Fruit fly (Drosophila melanogaster) whole organism, embryonic: Measurements from ENCODE around the gene wb.
A peak's percentile ranks its signal among the peaks of the same experiment; 100 is the strongest.

ENCODE experiments used
- Ada2b ChIP-seq: fragments of 200-800 bp; sonication (Bioruptor generic); IDR thresholded peaks from 2 replicates; pipeline ENCODE4 v1.3.6; 2022; ENCODE audit warnings: missing biosample characterization, missing genetic modification characterization
- Blimp-1 ChIP-seq: fragments of 200-800 bp; sonication (Bioruptor generic); optimal IDR thresholded peaks from 3 replicates; lab custom pipeline; 2018; ENCODE audit warnings: missing biosample characterization, missing genetic modification characterization, mild to moderate bottlenecking, moderate library complexity, missing genetic modification reagents
- CG1024 ChIP-seq: fragments of 200-800 bp; sonication (Bioruptor generic); IDR thresholded peaks from 2 replicates; pipeline ENCODE4 v1.3.6; 2022; ENCODE audit warnings: missing biosample characterization, missing genetic modification characterization
- CG10462 ChIP-seq: fragments of 200-800 bp; sonication (Bioruptor generic); optimal IDR thresholded peaks from 2 replicates; lab custom pipeline; 2016; ENCODE audit warnings: missing biosample characterization, missing genetic modification characterization
- CG10959 ChIP-seq: fragments of 200-800 bp; sonication (Bioruptor generic); IDR thresholded peaks from 2 replicates; pipeline ENCODE4 v1.3.6; 2022; ENCODE audit warnings: missing biosample characterization, missing genetic modification characterization
- CG11723 ChIP-seq: fragments of 200-800 bp; sonication (Bioruptor generic); optimal IDR thresholded peaks from 2 replicates; lab custom pipeline; 2017; ENCODE audit warnings: missing biosample characterization, mild to moderate bottlenecking, missing genetic modification characterization
- CG14050 ChIP-seq: fragments of 200-800 bp; sonication (Bioruptor generic); IDR thresholded peaks from 3 replicates; pipeline ENCODE4 v1.3.6; 2022; ENCODE audit warnings: missing biosample characterization, missing genetic modification characterization
- CG15696 ChIP-seq: fragments of 200-800 bp; sonication (Bioruptor generic); optimal IDR thresholded peaks from 2 replicates; lab custom pipeline; 2019; ENCODE audit warnings: missing biosample characterization, mild to moderate bottlenecking, missing genetic modification characterization, moderate library complexity
- CG16813 ChIP-seq: fragments of 200-800 bp; sonication (Bioruptor generic); IDR thresholded peaks from 3 replicates; pipeline ENCODE4 v1.3.6; 2022; ENCODE audit warnings: missing biosample characterization, missing genetic modification characterization; ENCODE audit not compliant: partially characterized antibody
- CG18619 ChIP-seq: fragments of 200-800 bp; sonication (Bioruptor generic); optimal IDR thresholded peaks from 3 replicates; lab custom pipeline; 2017; ENCODE audit warnings: missing biosample characterization, mild to moderate bottlenecking, missing genetic modification characterization
- CG2199 ChIP-seq: fragments of 200-800 bp; sonication (Bioruptor generic); IDR thresholded peaks from 3 replicates; pipeline ENCODE4 v1.3.6; 2022; ENCODE audit warnings: missing biosample characterization, missing genetic modification characterization
- CG31365 ChIP-seq: fragments of 200-800 bp; sonication (Bioruptor generic); optimal IDR thresholded peaks from 2 replicates; lab custom pipeline; 2018; ENCODE audit warnings: missing biosample characterization, mild to moderate bottlenecking, missing genetic modification characterization
- CG3163 ChIP-seq: fragments of 200-800 bp; sonication (Bioruptor generic); optimal IDR thresholded peaks from 3 replicates; lab custom pipeline; 2016; ENCODE audit warnings: missing biosample characterization, missing genetic modification characterization
- CG32772 ChIP-seq: fragments of 200-800 bp; sonication (Bioruptor generic); IDR thresholded peaks from 2 replicates; pipeline ENCODE4 v1.3.6; 2022; ENCODE audit warnings: missing biosample characterization, missing genetic modification characterization
- CG3995 ChIP-seq: fragments of 200-800 bp; sonication (Bioruptor generic); optimal IDR thresholded peaks from 3 replicates; lab custom pipeline; 2016; ENCODE audit warnings: missing biosample characterization, missing genetic modification characterization
- CG4707 ChIP-seq: fragments of 200-800 bp; sonication (Bioruptor generic); optimal IDR thresholded peaks from 2 replicates; lab custom pipeline; 2018; ENCODE audit warnings: missing biosample characterization, mild to moderate bottlenecking, missing genetic modification characterization, moderate library complexity
- CG6813 ChIP-seq: fragments of 200-800 bp; sonication (Bioruptor generic); optimal IDR thresholded peaks from 2 replicates; lab custom pipeline; 2017; ENCODE audit warnings: missing biosample characterization, missing genetic modification characterization, mild to moderate bottlenecking, moderate library complexity, missing genetic modification reagents
- CG8089 ChIP-seq: fragments of 200-800 bp; sonication (Bioruptor generic); optimal IDR thresholded peaks from 3 replicates; lab custom pipeline; 2016; ENCODE audit warnings: missing biosample characterization, missing genetic modification characterization
- CG8388 ChIP-seq: fragments of 200-800 bp; sonication (Bioruptor generic); optimal IDR thresholded peaks from 2 replicates; lab custom pipeline; 2019; ENCODE audit warnings: missing biosample characterization, mild to moderate bottlenecking, missing genetic modification characterization, moderate library complexity
- CTCF ChIP-seq: fragments of 200-800 bp; sonication (Bioruptor generic); optimal IDR thresholded peaks from 2 replicates; lab custom pipeline; 2017; ENCODE audit warnings: missing biosample characterization, mild to moderate bottlenecking, missing genetic modification characterization, moderate library complexity
- HLH3B ChIP-seq: fragments of 200-800 bp; sonication (Bioruptor generic); IDR thresholded peaks from 2 replicates; pipeline ENCODE4 v1.3.6; 2022; ENCODE audit warnings: missing biosample characterization, missing genetic modification characterization
- HmgZ ChIP-seq: fragments of 200-800 bp; sonication (Bioruptor generic); optimal IDR thresholded peaks from 2 replicates; lab custom pipeline; 2018; ENCODE audit warnings: missing biosample characterization, mild to moderate bottlenecking, missing genetic modification characterization
- Hmx ChIP-seq: fragments of 200-800 bp; sonication (Bioruptor generic); optimal IDR thresholded peaks from 2 replicates; lab custom pipeline; 2016; ENCODE audit warnings: missing biosample characterization, missing genetic modification characterization
- NC2β ChIP-seq: fragments of 200-800 bp; sonication (Bioruptor generic); optimal IDR thresholded peaks from 2 replicates; lab custom pipeline; 2016; ENCODE audit warnings: missing biosample characterization, missing genetic modification characterization
- NFAT ChIP-seq: fragments of 200-800 bp; sonication (Bioruptor generic); IDR thresholded peaks from 2 replicates; pipeline ENCODE4 v1.3.6; 2022; ENCODE audit warnings: missing biosample characterization, missing genetic modification characterization
- Oaz ChIP-seq: fragments of 200-800 bp; sonication (Bioruptor generic); IDR thresholded peaks from 2 replicates; pipeline ENCODE4 v1.3.6; 2022; ENCODE audit warnings: missing biosample characterization, missing genetic modification characterization
- Rx ChIP-seq: fragments of 200-800 bp; sonication (Bioruptor generic); IDR thresholded peaks from 2 replicates; pipeline ENCODE4 v1.3.6; 2022; ENCODE audit warnings: missing biosample characterization, missing genetic modification characterization
- Sox100B ChIP-seq: fragments of 200-800 bp; sonication (Bioruptor generic); optimal IDR thresholded peaks from 3 replicates; lab custom pipeline; 2018; ENCODE audit warnings: missing biosample characterization, mild to moderate bottlenecking, missing genetic modification characterization
- ac ChIP-seq: fragments of 200-800 bp; sonication (Bioruptor generic); optimal IDR thresholded peaks from 3 replicates; lab custom pipeline; 2017; ENCODE audit warnings: missing biosample characterization, mild to moderate bottlenecking, missing genetic modification characterization
- ase ChIP-seq: fragments of 200-800 bp; sonication (Bioruptor generic); IDR thresholded peaks from 3 replicates; pipeline ENCODE4 v1.3.6; 2022; ENCODE audit warnings: missing biosample characterization, missing genetic modification characterization
- az2 ChIP-seq: fragments of 200-800 bp; sonication (Bioruptor generic); optimal IDR thresholded peaks from 3 replicates; lab custom pipeline; 2016; ENCODE audit warnings: missing biosample characterization, missing genetic modification characterization
- bsh ChIP-seq, 2 experiments: fragments of 200-800 bp; sonication (Bioruptor generic); optimal IDR thresholded peaks; 2 replicates each; lab custom pipeline; 2017 to 2018; ENCODE audit warnings: mild to moderate bottlenecking in 2 of 2, missing biosample characterization in 2 of 2, missing genetic modification characterization in 2 of 2, moderate library complexity in 1 of 2
- cg ChIP-seq: fragments of 200-800 bp; sonication (Bioruptor generic); optimal IDR thresholded peaks from 3 replicates; lab custom pipeline; 2019; ENCODE audit warnings: missing biosample characterization, mild to moderate bottlenecking, missing genetic modification characterization, moderate library complexity
- chinmo ChIP-seq: fragments of 200-800 bp; sonication (Bioruptor generic); IDR thresholded peaks from 4 replicates; pipeline ENCODE4 v1.3.6; 2022; ENCODE audit warnings: missing biosample characterization, missing genetic modification characterization; ENCODE audit not compliant: partially characterized antibody
- corto ChIP-seq: fragments of 200-800 bp; sonication (Bioruptor generic); optimal IDR thresholded peaks from 2 replicates; lab custom pipeline; 2016; ENCODE audit warnings: missing biosample characterization, mild to moderate bottlenecking, missing genetic modification characterization, moderate library complexity
- dpn ChIP-seq, 2 experiments: fragments of 200-800 bp; sonication (Bioruptor generic); optimal IDR thresholded peaks; 3 replicates each; lab custom pipeline; 2016; ENCODE audit warnings: missing biosample characterization in 2 of 2, missing genetic modification characterization in 2 of 2
- ems ChIP-seq: fragments of 200-800 bp; sonication (Bioruptor generic); optimal IDR thresholded peaks from 3 replicates; lab custom pipeline; 2016; ENCODE audit warnings: missing biosample characterization, missing genetic modification characterization
- hkb ChIP-seq, 2 experiments: fragments of 200-800 bp in 1 of 2; fragments of >200 bp in 1 of 2; sonication (Bioruptor generic) in 1 of 2; IDR thresholded peaks in 1 of 2; optimal IDR thresholded peaks in 1 of 2; 2 replicates each; pipeline versions ENCODE4 v1.3.6 to Lab custom; 2017 to 2022; ENCODE audit warnings: missing biosample characterization in 1 of 2, missing genetic modification characterization in 1 of 2
- hth ChIP-seq: fragments of >200 bp; optimal IDR thresholded peaks from 2 replicates; lab custom pipeline; 2017; ENCODE audit warnings: inconsistent platforms
- ind ChIP-seq: fragments of 200-800 bp; sonication (Bioruptor generic); optimal IDR thresholded peaks from 3 replicates; lab custom pipeline; 2016; ENCODE audit warnings: missing biosample characterization, missing genetic modification characterization
- lola ChIP-seq, 3 experiments: fragments of >200 bp in 2 of 3; fragments of 200-800 bp in 1 of 3; sonication (Bioruptor generic) in 1 of 3; optimal IDR thresholded peaks; 2 replicates each; lab custom pipeline; 2017 to 2019; ENCODE audit warnings: missing biosample characterization in 3 of 3, missing genetic modification characterization in 3 of 3, mild to moderate bottlenecking in 1 of 3, moderate library complexity in 1 of 3
- nau ChIP-seq: fragments of 200-800 bp; sonication (Bioruptor generic); optimal IDR thresholded peaks from 3 replicates; lab custom pipeline; 2017; ENCODE audit warnings: missing biosample characterization, mild to moderate bottlenecking, missing genetic modification characterization, missing genetic modification reagents
- pum ChIP-seq: fragments of 200-800 bp; sonication (Bioruptor generic); optimal IDR thresholded peaks from 2 replicates; lab custom pipeline; 2016; ENCODE audit warnings: missing biosample characterization, missing genetic modification characterization
- sisA ChIP-seq: fragments of 200-800 bp; sonication (Bioruptor generic); IDR thresholded peaks from 2 replicates; pipeline ENCODE4 v1.3.6; 2022; ENCODE audit warnings: missing biosample characterization, missing genetic modification characterization
- slou ChIP-seq: fragments of 200-800 bp; sonication (Bioruptor generic); optimal IDR thresholded peaks from 3 replicates; lab custom pipeline; 2016; ENCODE audit warnings: missing biosample characterization, missing genetic modification characterization
- sqz ChIP-seq: fragments of 200-800 bp; sonication (Bioruptor generic); optimal IDR thresholded peaks from 3 replicates; lab custom pipeline; 2018; ENCODE audit warnings: missing biosample characterization, mild to moderate bottlenecking, missing genetic modification characterization
- sug ChIP-seq: fragments of 200-800 bp; optimal IDR thresholded peaks from 2 replicates; lab custom pipeline; 2019; ENCODE audit warnings: missing biosample characterization, mild to moderate bottlenecking, missing genetic modification characterization, moderate library complexity
- ttk ChIP-seq: fragments of 200-800 bp; sonication (Bioruptor generic); IDR thresholded peaks from 2 replicates; pipeline ENCODE4 v2.1.2; 2022; ENCODE audit warnings: missing biosample characterization, missing genetic modification characterization
- unc-4 ChIP-seq: fragments of 200-800 bp; sonication (Bioruptor generic); IDR thresholded peaks from 2 replicates; pipeline ENCODE4 v1.3.6; 2022; ENCODE audit warnings: missing biosample characterization, missing genetic modification characterization; ENCODE audit not compliant: partially characterized antibody
- wek ChIP-seq: fragments of 200-800 bp; sonication (Bioruptor generic); optimal IDR thresholded peaks from 3 replicates; lab custom pipeline; 2018; ENCODE audit warnings: missing biosample characterization, mild to moderate bottlenecking, missing genetic modification characterization, moderate library complexity
- zen ChIP-seq: fragments of 200-800 bp; sonication (Bioruptor generic); optimal IDR thresholded peaks from 3 replicates; lab custom pipeline; 2018; ENCODE audit warnings: missing biosample characterization, mild to moderate bottlenecking, missing genetic modification characterization, moderate library complexity

wb gene

DNA sequence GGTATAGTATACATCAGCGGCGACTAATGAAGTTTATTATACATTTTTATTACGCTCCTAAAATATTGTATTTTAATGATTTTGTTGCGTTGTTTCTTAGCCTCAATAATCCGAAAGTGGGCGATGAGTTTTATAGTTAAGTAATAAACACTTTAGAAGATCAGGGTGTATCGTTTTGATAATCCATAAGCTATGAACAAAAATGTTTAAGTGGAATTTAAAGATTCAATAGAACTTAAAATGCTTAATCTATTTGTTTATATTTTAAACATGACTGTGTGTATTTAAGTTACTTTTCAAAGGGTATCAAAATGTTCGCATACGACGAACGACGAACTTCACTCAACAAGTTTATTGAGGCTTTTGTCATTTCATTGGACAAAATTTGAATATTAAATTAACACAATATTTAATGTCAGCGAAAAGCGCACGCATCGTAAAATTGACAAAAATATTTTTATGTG lies 109.5 kb downstream of the wb start (continued):
- TF ChIP-seq hkb (optimal IDR thresholded peaks at IDR 0.05; lab: Kevin White, UChicago) (no peak), hkb (GFP tag; IDR thresholded peaks at IDR 0.05; lab: Robert Waterston, UW) (peak; percentile 83), ems (GFP tag; lab: Kevin White, UChicago) (peak; percentile 29), CG31365 (tag; lab: Kevin White, UChicago) (no peak), CG10959 (no peak), Oaz (GFP tag; lab: Robert Waterston, UW) (peak; percentile 71), Hmx (GFP tag; lab: Kevin White, UChicago) (peak; percentile 24), wek (no peak), HmgZ (tag; lab: Kevin White, UChicago) (peak; percentile 55), ase (GFP tag; lab: Robert Waterston, UW) (peak; percentile 53; the same call in 1 of the 3 replicates), CG8388 (peak; percentile 73), CG11723 (GFP tag; lab: Kevin White, UChicago) (peak; percentile 28), NC2β (GFP tag; lab: Kevin White, UChicago) (peak; percentile 15), CG8089 (GFP tag; lab: Kevin White, UChicago) (no peak), CG3995 (GFP tag; lab: Kevin White, UChicago) (no peak), CG16813 (GFP tag; lab: Robert Waterston, UW) (no peak), CG2199 (GFP tag; lab: Robert Waterston, UW) (peak; percentile 23; the same call in 1 of the 3 replicates), CG32772 (peak; percentile 42; the same call in 1 of the 2 replicates), zen (no peak), NFAT (GFP tag; lab: Robert Waterston, UW) (no peak), sqz (no peak), Blimp-1 (GFP tag; lab: Kevin White, UChicago) (peak; percentile 26), Rx (peak; percentile 41; the same call in 1 of the 2 replicates), Sox100B (GFP tag; lab: Kevin White, UChicago) (peak; percentile 61), CG3163 (GFP tag; lab: Kevin White, UChicago) (peak; percentile 35), sisA (GFP tag; lab: Robert Waterston, UW) (peak; percentile 67), CG1024 (no peak), hth (lab: Kevin White, UChicago) (no peak), lola (GFP tag; optimal IDR thresholded peaks at IDR 0.05; lab: Kevin White, UChicago) (no peak), ttk (GFP tag; lab: Robert Waterston, UW) (peak; percentile 80), cg (GFP tag; lab: Kevin White, UChicago) (no peak), bsh (GFP tag; optimal IDR thresholded peaks at IDR 0.05; lab: Kevin White, UChicago) (peak in 1 of 2 experiments; percentile 67), CG18619 (GFP tag; lab: Kevin White, UChicago) (peak; percentile 31), unc-4 (GFP tag; lab: Robert Waterston, UW) (no peak), CG10462 (GFP tag; lab: Kevin White, UChicago) (no peak), HLH3B (peak; percentile 82), CG15696 (tag; lab: Kevin White, UChicago) (no peak), CTCF (GFP tag; lab: Kevin White, UChicago) (no peak), CG6813 (GFP tag; lab: Kevin White, UChicago) (no peak), CG14050 (GFP tag; lab: Robert Waterston, UW) (peak; percentile 77), corto (no peak), CG4707 (peak; percentile 42), ind (GFP tag; lab: Kevin White, UChicago) (no peak), Ada2b (GFP tag; lab: Robert Waterston, UW) (peak; percentile 72), ac (GFP tag; lab: Kevin White, UChicago) (no peak), sug (tag; lab: Kevin White, UChicago) (peak; percentile 59), chinmo (GFP tag; lab: Robert Waterston, UW) (no peak), dpn (GFP tag; optimal IDR thresholded peaks at IDR 0.05; lab: Kevin White, UChicago) (peak; percentile 54 to 78), nau (GFP tag; lab: Kevin White, UChicago) (no peak), az2 (peak; percentile 79), pum (GFP tag; lab: Kevin White, UChicago) (peak; percentile 1), slou (no peak)
